Fruit fly (Drosophila melanogaster): ENCODE data around the gene Ttc19.

Ttc19 gene

DNA sequence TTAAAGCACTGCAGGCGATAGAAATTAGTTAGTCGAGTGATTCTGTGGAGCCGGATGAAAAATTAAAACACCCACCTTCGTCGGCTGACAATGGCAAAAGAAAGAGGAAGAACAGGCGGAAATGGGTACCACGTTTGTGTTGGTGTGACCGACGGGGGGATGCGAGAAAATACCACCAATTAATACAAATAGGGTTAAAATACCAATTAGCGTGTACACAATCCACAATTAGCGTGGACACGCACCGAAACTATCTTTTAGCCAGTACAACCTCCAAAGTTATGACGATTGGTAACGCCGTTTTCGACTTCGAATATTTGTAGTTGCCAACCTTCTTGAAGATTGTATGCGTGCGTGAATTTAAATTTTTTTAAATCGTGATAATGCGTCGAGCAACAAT lies 35.8 kb downstream of the Ttc19 start, which contains the start of gene RpL30 (continued):
- TF ChIP-seq spab (GFP tag; optimal IDR thresholded peaks at IDR 0.05) (peak; percentile 46), dsx (GFP tag; optimal IDR thresholded peaks at IDR 0.05; ENCODE audit: poor library complexity, severe bottlenecking) (peak; percentile 72), CG3032 (tag; optimal IDR thresholded peaks at IDR 0.05) (peak; percentile 63), Blimp-1 (GFP tag; optimal IDR thresholded peaks at IDR 0.05) (peak; percentile 54), CG11762 (GFP tag; optimal IDR thresholded peaks at IDR 0.05; ENCODE audit: insufficient read depth) (peak; percentile 52), dac (GFP tag; optimal IDR thresholded peaks at IDR 0.05) (peak; percentile 60), esn (GFP tag; optimal IDR thresholded peaks at IDR 0.05) (peak; percentile 87), CG9139 (GFP tag; optimal IDR thresholded peaks at IDR 0.05) (peak; percentile 84), Smox (GFP tag; optimal IDR thresholded peaks at IDR 0.05) (peak; percentile 62), Met (GFP tag; optimal IDR thresholded peaks at IDR 0.05) (peak; percentile 85)

- TF ChIP-seq acj6 (GFP tag; optimal IDR thresholded peaks at IDR 0.05) (peak; percentile 43), pdm3 (GFP tag; optimal IDR thresholded peaks at IDR 0.05) (no peak), CG8632 (GFP tag; optimal IDR thresholded peaks at IDR 0.05) (peak; percentile 42), lz (GFP tag; optimal IDR thresholded peaks at IDR 0.05) (peak; percentile 26), dac (GFP tag; optimal IDR thresholded peaks at IDR 0.05) (no peak), CG4318 (GFP tag; optimal IDR thresholded peaks at IDR 0.05) (no peak), CG6808 (GFP tag; optimal IDR thresholded peaks at IDR 0.05) (peak; percentile 40), fkh (GFP tag; optimal IDR thresholded peaks at IDR 0.05) (peak; percentile 76), ss (GFP tag; optimal IDR thresholded peaks at IDR 0.05) (peak in 1 of 2 experiments; percentile 35), CG8119 (GFP tag; IDR thresholded peaks at IDR 0.05) (peak; percentile 80), CG11762 (GFP tag; optimal IDR thresholded peaks at IDR 0.05; ENCODE audit: insufficient read depth) (peak; percentile 44), Sox14 (GFP tag; optimal IDR thresholded peaks at IDR 0.05) (no peak), Lpt (GFP tag; optimal IDR thresholded peaks at IDR 0.05) (peak; percentile 28), dsx (GFP tag; optimal IDR thresholded peaks at IDR 0.05; ENCODE audit: poor library complexity, severe bottlenecking) (peak; percentile 63), Hr39 (GFP tag; optimal IDR thresholded peaks at IDR 0.05) (no peak), Hr4 (GFP tag; optimal IDR thresholded peaks at IDR 0.05) (peak; percentile 36), CG7368 (GFP tag; optimal IDR thresholded peaks at IDR 0.05) (no peak), Met (GFP tag; optimal IDR thresholded peaks at IDR 0.05) (peak; percentile 45), spab (GFP tag; optimal IDR thresholded peaks at IDR 0.05) (peak; percentile 24), achi (GFP tag; optimal IDR thresholded peaks at IDR 0.05) (peak; percentile 68), Sox15 (GFP tag; optimal IDR thresholded peaks at IDR 0.05) (no peak), CG10669 (GFP tag; optimal IDR thresholded peaks at IDR 0.05) (peak; percentile 35), OdsH (GFP tag; optimal IDR thresholded peaks at IDR 0.05) (peak; percentile 61), CG15336 (GFP tag; IDR thresholded peaks at IDR 0.05) (peak; percentile 82), CG6854 (GFP tag; optimal IDR thresholded peaks at IDR 0.05) (no peak), fd59A (GFP tag; optimal IDR thresholded peaks at IDR 0.05) (no peak), topi (GFP tag; optimal IDR thresholded peaks at IDR 0.05) (peak; percentile 34), CG16779 (tag; optimal IDR thresholded peaks at IDR 0.05) (peak; percentile 22), net (GFP tag; optimal IDR thresholded peaks at IDR 0.05) (peak; percentile 63), CG3919 (GFP tag; optimal IDR thresholded peaks at IDR 0.05) (peak; percentile 63), CG32006 (GFP tag; optimal IDR thresholded peaks at IDR 0.05) (peak; percentile 53), eg (GFP tag; IDR thresholded peaks at IDR 0.05) (peak; percentile 79), CG6792 (GFP tag; optimal IDR thresholded peaks at IDR 0.05) (peak; percentile 42), CG9139 (GFP tag; optimal IDR thresholded peaks at IDR 0.05) (peak; percentile 45), CG11294 (GFP tag; IDR thresholded peaks at IDR 0.05) (no peak; the same call in 1 of the 2 replicates), Ets96B (tag; optimal IDR thresholded peaks at IDR 0.05) (peak; percentile 60), Gug (GFP tag; IDR thresholded peaks at IDR 0.05) (peak; percentile 52; the same call in 1 of the 2 replicates), CG3032 (tag; optimal IDR thresholded peaks at IDR 0.05) (peak; percentile 54), fd85E (GFP tag; optimal IDR thresholded peaks at IDR 0.05) (no peak), esn (GFP tag; optimal IDR thresholded peaks at IDR 0.05) (peak; percentile 57), Eip78C (GFP tag) (peak; percentile 88), CG10631 (GFP tag; optimal IDR thresholded peaks at IDR 0.05) (peak; percentile 49), vri (GFP tag; optimal IDR thresholded peaks at IDR 0.05) (peak; percentile 58), CG6276 (GFP tag; optimal IDR thresholded peaks at IDR 0.05) (peak; percentile 76), CG34406 (GFP tag; optimal IDR thresholded peaks at IDR 0.05) (peak; percentile 57), CG6163 (GFP tag; IDR thresholded peaks at IDR 0.05) (no peak; the same call in 1 of the 3 replicates)
Observed at dm6 chr2L:19002959-19003371, 42.0 kb downstream of the Ttc19 start, which contains the start of gene CG31793. Gene CG31793, plus strand, starts transcription at chr2L:19003367.

Measured in whole organism, prepupa.